Fruit fly (Drosophila melanogaster): Measurements from ENCODE around the gene Gr93c.

The Gr93c gene

dm6 chr3R:21849988-21850460 is 5.0 kb upstream of the Gr93c start (continued):
- TF ChIP-seq Hr78 (GFP tag; optimal IDR thresholded peaks at IDR 0.05) = peak in 1 of 2 experiments; percentile 26
- peak; percentile 3 for TF ChIP-seq CG12942 (GFP tag; optimal IDR thresholded peaks at IDR 0.05)
- peak; percentile 50 for TF ChIP-seq CG10209 (GFP tag; optimal IDR thresholded peaks at IDR 0.05)
- no peak for TF ChIP-seq schlank (tag; optimal IDR thresholded peaks at IDR 0.05)
- TF ChIP-seq Atf3 (GFP tag; optimal IDR thresholded peaks at IDR 0.05) = peak; percentile 12
- no peak for TF ChIP-seq HmgD (GFP tag; optimal IDR thresholded peaks at IDR 0.05)
- TF ChIP-seq ind (GFP tag; optimal IDR thresholded peaks at IDR 0.05) = peak; percentile 8
- TF ChIP-seq NC2β (GFP tag; optimal IDR thresholded peaks at IDR 0.05) = peak; percentile 60
- TF ChIP-seq yki (optimal IDR thresholded peaks at IDR 0.05) = no peak
- TF ChIP-seq Scr (GFP tag; IDR thresholded peaks at IDR 0.05; ENCODE audit: partially characterized antibody) = no peak
- TF ChIP-seq dysf (GFP tag; IDR thresholded peaks at IDR 0.05) = peak; percentile 40; the same call in 1 of the 3 replicates
- 0 out of 3 replicates have a peak, but pooled peaks have one; percentile 40 for TF ChIP-seq Mrtf (GFP tag; IDR thresholded peaks at IDR 0.05)
- TF ChIP-seq CG12391 (tag; optimal IDR thresholded peaks at IDR 0.05) = peak; percentile 61
- no peak for TF ChIP-seq prd (optimal IDR thresholded peaks at IDR 0.05)
- TF ChIP-seq prd (GFP tag; IDR thresholded peaks at IDR 0.05) = peak; percentile 55; the same call in 1 of the 3 replicates
- TF ChIP-seq Bdp1 (GFP tag; optimal IDR thresholded peaks at IDR 0.05) = no peak
- TF ChIP-seq CG2199 (GFP tag; IDR thresholded peaks at IDR 0.05) = peak; percentile 91; the same call in 2 of the 3 replicates
- peak; percentile 57 for TF ChIP-seq CG17385 (GFP tag; optimal IDR thresholded peaks at IDR 0.05)
- TF ChIP-seq toy (GFP tag; IDR thresholded peaks at IDR 0.05) = no peak
- TF ChIP-seq CG34422 (GFP tag; IDR thresholded peaks at IDR 0.05) = no peak; the same call in 1 of the 3 replicates
- TF ChIP-seq grau (tag; optimal IDR thresholded peaks at IDR 0.05) = peak; percentile 95
- TF ChIP-seq Vsx1 (GFP tag; optimal IDR thresholded peaks at IDR 0.05) = no peak
- TF ChIP-seq al (GFP tag; IDR thresholded peaks at IDR 0.05) = no peak
- no peak for TF ChIP-seq CG14965 (GFP tag; optimal IDR thresholded peaks at IDR 0.05; ENCODE audit: borderline replicate concordance)
- TF ChIP-seq trh (GFP tag; optimal IDR thresholded peaks at IDR 0.05) = no peak
- TF ChIP-seq CG15011 (GFP tag; optimal IDR thresholded peaks at IDR 0.05) = no peak
- TF ChIP-seq Pdp1 (GFP tag; optimal IDR thresholded peaks at IDR 0.05) = peak; percentile 5 to 21
- no peak for TF ChIP-seq CG10565 (GFP tag; optimal IDR thresholded peaks at IDR 0.05)
- TF ChIP-seq Trl (optimal IDR thresholded peaks at IDR 0.05) = no peak
- peak; percentile 3 for TF ChIP-seq Trl (GFP tag; optimal IDR thresholded peaks at IDR 0.05)
- TF ChIP-seq kay (GFP tag; optimal IDR thresholded peaks at IDR 0.05) = peak; percentile 38
- no peak for TF ChIP-seq Nf-YA (GFP tag; IDR thresholded peaks at IDR 0.05)
- TF ChIP-seq kah (GFP tag; optimal IDR thresholded peaks at IDR 0.05) = no peak
- TF ChIP-seq CHES-1-like (GFP tag; optimal IDR thresholded peaks at IDR 0.05) = peak; percentile 62
- TF ChIP-seq bsh (GFP tag; optimal IDR thresholded peaks at IDR 0.05) = peak in 1 of 2 experiments; percentile 67
- TF ChIP-seq CG14441 (GFP tag; IDR thresholded peaks at IDR 0.05) = no peak
- TF ChIP-seq Fer2 (tag; optimal IDR thresholded peaks at IDR 0.05) = no peak
- TF ChIP-seq CG17361 (GFP tag; IDR thresholded peaks at IDR 0.05) = peak; percentile 74
- no peak for TF ChIP-seq chinmo (GFP tag; IDR thresholded peaks at IDR 0.05; ENCODE audit: partially characterized antibody)
- TF ChIP-seq Ravus (GFP tag; IDR thresholded peaks at IDR 0.05) = no peak
- peak; percentile 23 for TF ChIP-seq cwo (GFP tag; optimal IDR thresholded peaks at IDR 0.05)
- no peak for TF ChIP-seq Kr (GFP tag; optimal IDR thresholded peaks at IDR 0.05)
- no peak for TF ChIP-seq ab (GFP tag; optimal IDR thresholded peaks at IDR 0.05)
- TF ChIP-seq esg (GFP tag; conservative IDR thresholded peaks at IDR 0.05) = peak; percentile 27; the same call in 1 of the 2 replicates
- no peak for TF ChIP-seq pzg (GFP tag; optimal IDR thresholded peaks at IDR 0.05)
- TF ChIP-seq CG3065 (GFP tag; optimal IDR thresholded peaks at IDR 0.05) = no peak
- peak; percentile 59 for TF ChIP-seq Xbp1 (GFP tag; optimal IDR thresholded peaks at IDR 0.05)
- peak; percentile 22 for TF ChIP-seq fd64A (GFP tag; optimal IDR thresholded peaks at IDR 0.05)
- TF ChIP-seq Abd-B (GFP tag; optimal IDR thresholded peaks at IDR 0.05) = peak; percentile 48
- TF ChIP-seq dati (GFP tag; IDR thresholded peaks at IDR 0.05) = no peak
- TF ChIP-seq p53 (GFP tag; optimal IDR thresholded peaks at IDR 0.05) = no peak

All from whole organism, embryonic.